Worm (Caenorhabditis elegans) whole organism, late embryonic: ENCODE measurements around the gene Y39F10C.3.

Experiments
- F13H6.1 ChIP-seq: sonication (generic microtip); optimal IDR thresholded peaks from 2 replicates; lab custom pipeline; 2016; ENCODE audit warnings: missing genetic modification characterization, missing compliant biosample characterization
- K02D7.2 ChIP-seq: sonication (generic microtip); optimal IDR thresholded peaks from 2 replicates; lab custom pipeline; 2017; ENCODE audit warnings: mild to moderate bottlenecking, missing genetic modification characterization, missing compliant biosample characterization
- K09A11.1 ChIP-seq: sonication (generic microtip); optimal IDR thresholded peaks from 2 replicates; lab custom pipeline; 2017; ENCODE audit warnings: antibody characterized with exemption, mild to moderate bottlenecking, missing genetic modification characterization, missing compliant biosample characterization; ENCODE audit not compliant: insufficient read depth
- T23F11.4 ChIP-seq: fragments of 200-800 bp; sonication (Bioruptor generic); optimal IDR thresholded peaks from 2 replicates; lab custom pipeline; 2018; ENCODE audit warnings: mild to moderate bottlenecking, missing genetic modification characterization, missing compliant biosample characterization
- Y22D7AL.16 ChIP-seq: sonication (generic microtip); optimal IDR thresholded peaks from 2 replicates; lab custom pipeline; 2016; ENCODE audit warnings: missing genetic modification characterization, missing compliant biosample characterization
- ahr-1 ChIP-seq: sonication (generic microtip); optimal IDR thresholded peaks from 2 replicates; lab custom pipeline; 2016; ENCODE audit warnings: missing genetic modification characterization, missing compliant biosample characterization
- ceh-18 ChIP-seq: sonication (generic microtip); optimal IDR thresholded peaks from 2 replicates; lab custom pipeline; 2016; ENCODE audit warnings: missing genetic modification characterization, missing compliant biosample characterization
- ceh-19 ChIP-seq: fragments of 200-800 bp; sonication (Bioruptor generic); optimal IDR thresholded peaks from 2 replicates; lab custom pipeline; 2018; ENCODE audit warnings: mild to moderate bottlenecking, missing genetic modification characterization, missing compliant biosample characterization
- ceh-2 ChIP-seq: sonication (generic microtip); optimal IDR thresholded peaks from 2 replicates; lab custom pipeline; 2016; ENCODE audit warnings: missing genotype, missing genetic modification characterization, missing compliant biosample characterization
- ceh-24 ChIP-seq: sonication (generic microtip); optimal IDR thresholded peaks from 2 replicates; lab custom pipeline; 2016; ENCODE audit warnings: mild to moderate bottlenecking, missing genetic modification characterization, missing compliant biosample characterization
- ceh-31 ChIP-seq: sonication (generic microtip); optimal IDR thresholded peaks from 2 replicates; lab custom pipeline; 2016; ENCODE audit warnings: missing genetic modification characterization, missing compliant biosample characterization
- ceh-34 ChIP-seq: sonication (generic microtip); optimal IDR thresholded peaks from 2 replicates; lab custom pipeline; 2016; ENCODE audit warnings: mild to moderate bottlenecking, missing genetic modification characterization, missing compliant biosample characterization
- ceh-45 ChIP-seq: fragments of 200-800 bp; sonication (Bioruptor generic); IDR thresholded peaks from 2 replicates; pipeline ENCODE4 v1.3.6; 2022; ENCODE audit warnings: missing genetic modification reagents, missing genetic modification characterization, missing compliant biosample characterization
- ceh-6 ChIP-seq: fragments of 200-800 bp; sonication (Bioruptor generic); optimal IDR thresholded peaks from 2 replicates; lab custom pipeline; 2018; ENCODE audit warnings: mild to moderate bottlenecking, missing genetic modification characterization, missing compliant biosample characterization
- che-1 ChIP-seq: sonication (generic microtip); optimal IDR thresholded peaks from 2 replicates; lab custom pipeline; 2016; ENCODE audit warnings: mild to moderate bottlenecking, missing genetic modification characterization, missing compliant biosample characterization
- dmd-4 ChIP-seq: sonication (generic microtip); optimal IDR thresholded peaks from 2 replicates; lab custom pipeline; 2016; ENCODE audit warnings: borderline replicate concordance, missing genetic modification characterization, missing compliant biosample characterization
- dve-1 ChIP-seq: sonication (generic microtip); optimal IDR thresholded peaks from 2 replicates; lab custom pipeline; 2017; ENCODE audit warnings: antibody characterized with exemption, mild to moderate bottlenecking, missing genetic modification characterization, missing compliant biosample characterization
- elt-2 ChIP-seq: sonication (generic microtip); optimal IDR thresholded peaks from 2 replicates; lab custom pipeline; 2016; ENCODE audit warnings: missing genetic modification reagents, missing genetic modification characterization, missing compliant biosample characterization
- eyg-1 ChIP-seq: sonication (generic microtip); optimal IDR thresholded peaks from 2 replicates; lab custom pipeline; 2016; ENCODE audit warnings: missing genotype, missing genetic modification characterization, missing compliant biosample characterization
- fkh-10 ChIP-seq: fragments of 150-350 bp; optimal IDR thresholded peaks from 2 replicates; lab custom pipeline; 2014; ENCODE audit warnings: missing biosample characterization, missing genetic modification reagents, missing genetic modification characterization
- fkh-6 ChIP-seq: sonication (generic microtip); optimal IDR thresholded peaks from 2 replicates; lab custom pipeline; 2016; ENCODE audit warnings: missing genetic modification characterization, missing compliant biosample characterization
- gmeb-2 ChIP-seq: sonication (generic microtip); optimal IDR thresholded peaks from 2 replicates; lab custom pipeline; 2016; ENCODE audit warnings: missing genetic modification characterization, inconsistent platforms, missing compliant biosample characterization
- hlh-30 ChIP-seq: sonication (generic microtip); optimal IDR thresholded peaks from 2 replicates; lab custom pipeline; 2017; ENCODE audit warnings: antibody characterized with exemption, missing genetic modification characterization, missing compliant biosample characterization; ENCODE audit not compliant: insufficient read depth
- hlh-8 ChIP-seq: sonication (generic microtip); optimal IDR thresholded peaks from 2 replicates; lab custom pipeline; 2016; ENCODE audit warnings: missing genotype, missing genetic modification characterization, missing compliant biosample characterization
- lim-6 ChIP-seq: sonication (generic microtip); optimal IDR thresholded peaks from 2 replicates; lab custom pipeline; 2016; ENCODE audit warnings: missing genetic modification characterization, missing compliant biosample characterization
- lin-11 ChIP-seq: fragments of 200-800 bp; sonication (Bioruptor generic); optimal IDR thresholded peaks from 2 replicates; lab custom pipeline; 2018; ENCODE audit warnings: mild to moderate bottlenecking, missing genetic modification characterization, missing compliant biosample characterization
- madf-2 ChIP-seq: sonication (generic microtip); optimal IDR thresholded peaks from 2 replicates; lab custom pipeline; 2017; ENCODE audit warnings: missing genetic modification characterization, missing compliant biosample characterization
- mec-3 ChIP-seq: sonication (generic microtip); optimal IDR thresholded peaks from 2 replicates; lab custom pipeline; 2016; ENCODE audit warnings: borderline replicate concordance, missing genetic modification characterization, missing compliant biosample characterization
- nfya-1 ChIP-seq: sonication (generic microtip); optimal IDR thresholded peaks from 2 replicates; lab custom pipeline; 2017; ENCODE audit warnings: missing genetic modification characterization, mild to moderate bottlenecking, missing compliant biosample characterization, antibody characterized with exemption, moderate library complexity
- nhr-11 ChIP-seq: fragments of 150-350 bp; optimal IDR thresholded peaks from 2 replicates; lab custom pipeline; 2014; ENCODE audit warnings: missing biosample characterization, missing genetic modification characterization
- nhr-232 ChIP-seq: sonication (generic microtip); optimal IDR thresholded peaks from 2 replicates; lab custom pipeline; 2016; ENCODE audit warnings: missing genetic modification characterization, missing compliant biosample characterization
- pag-3 ChIP-seq: sonication (generic microtip); optimal IDR thresholded peaks from 2 replicates; lab custom pipeline; 2016; ENCODE audit warnings: missing compliant biosample characterization, missing genetic modification characterization, borderline replicate concordance
- sdc-2 ChIP-seq: sonication (generic microtip); optimal IDR thresholded peaks from 2 replicates; lab custom pipeline; 2016; ENCODE audit warnings: missing genotype, missing genetic modification characterization, missing compliant biosample characterization
- syd-9 ChIP-seq: sonication (generic microtip); optimal IDR thresholded peaks from 2 replicates; lab custom pipeline; 2016; ENCODE audit warnings: mild to moderate bottlenecking, missing genetic modification characterization, moderate library complexity, missing compliant biosample characterization
- tbx-2 ChIP-seq: sonication (generic microtip); optimal IDR thresholded peaks from 2 replicates; lab custom pipeline; 2016; ENCODE audit warnings: missing genetic modification characterization, missing compliant biosample characterization
- ttx-3 ChIP-seq: sonication (generic microtip); optimal IDR thresholded peaks from 2 replicates; lab custom pipeline; 2016; ENCODE audit warnings: missing genetic modification reagents, missing genetic modification characterization, missing compliant biosample characterization
- unc-3 ChIP-seq, 2 experiments: fragments of 200-800 bp in 1 of 2; sonication (Bioruptor generic) in 1 of 2; sonication (generic microtip) in 1 of 2; conservative IDR thresholded peaks in 1 of 2; optimal IDR thresholded peaks in 1 of 2; 2 replicates each; pipeline versions ENCODE4 v1.3.6 to Lab custom; 2016 to 2022; ENCODE audit warnings: missing compliant biosample characterization in 2 of 2, missing genetic modification characterization in 2 of 2, missing genetic modification reagents in 1 of 2
- unc-42 ChIP-seq: sonication (generic microtip); optimal IDR thresholded peaks from 2 replicates; lab custom pipeline; 2016; ENCODE audit warnings: missing genotype, missing genetic modification characterization, missing compliant biosample characterization
- unc-55 ChIP-seq: sonication (generic microtip); optimal IDR thresholded peaks from 2 replicates; lab custom pipeline; 2017; ENCODE audit warnings: missing biosample characterization, missing genetic modification reagents, missing genetic modification characterization
- ztf-16 ChIP-seq: sonication (generic microtip); optimal IDR thresholded peaks from 2 replicates; lab custom pipeline; 2017; ENCODE audit warnings: missing genetic modification characterization, missing compliant biosample characterization

Gene Y39F10C.3

DNA sequence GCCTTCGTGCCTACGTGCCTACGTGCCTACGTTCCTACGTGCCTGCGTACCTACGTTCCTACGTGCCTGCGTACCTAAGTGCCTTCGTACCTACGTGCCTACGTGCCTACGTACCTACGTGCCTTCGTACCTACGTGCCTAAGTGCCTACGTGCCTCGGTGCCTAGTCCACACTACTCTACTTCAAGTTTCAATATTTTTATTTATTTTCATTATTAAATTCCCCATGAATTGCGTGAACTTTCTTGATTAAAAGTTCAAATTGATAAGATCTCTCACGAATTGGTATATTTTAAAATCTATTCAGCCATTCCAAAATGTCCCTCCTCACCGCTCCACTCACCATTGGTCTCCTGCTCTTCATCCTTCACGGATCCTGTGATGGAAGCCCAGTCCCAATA, at the start of gene Y39F10C.3:
Gene Y39F10C.3 (plus strand): TSS at position 301 of the 400 bp plus-strand sequence.
- no peak for TF ChIP-seq K09A11.1 (tag; lab: Kevin White, UChicago)
- TF ChIP-seq gmeb-2 (tag; lab: Kevin White, UChicago): no peak
- TF ChIP-seq nhr-11 (tag; lab: Kevin White, UChicago): no peak
- no peak for TF ChIP-seq ceh-2 (tag; lab: Kevin White, UChicago)
- TF ChIP-seq dve-1 (tag; lab: Kevin White, UChicago): no peak
- no peak for TF ChIP-seq che-1 (tag; lab: Kevin White, UChicago)
- TF ChIP-seq ceh-24 (tag; lab: Kevin White, UChicago): no peak
- no peak for TF ChIP-seq lin-11 (tag; lab: Kevin White, UChicago)
- TF ChIP-seq ceh-45 (GFP tag; lab: Robert Waterston, UW): no peak
- TF ChIP-seq ahr-1 (tag; lab: Kevin White, UChicago): no peak
- no peak for TF ChIP-seq elt-2 (tag; lab: Kevin White, UChicago)
- no peak for TF ChIP-seq ceh-18
- no peak for TF ChIP-seq unc-3 (GFP tag; conservative IDR thresholded peaks at IDR 0.05; lab: Robert Waterston, UW)
- TF ChIP-seq unc-3 (tag; optimal IDR thresholded peaks at IDR 0.05; lab: Kevin White, UChicago): no peak
- TF ChIP-seq T23F11.4: no peak
- no peak for TF ChIP-seq lim-6 (tag; lab: Kevin White, UChicago)
- TF ChIP-seq dmd-4 (tag; lab: Kevin White, UChicago): no peak

DNA sequence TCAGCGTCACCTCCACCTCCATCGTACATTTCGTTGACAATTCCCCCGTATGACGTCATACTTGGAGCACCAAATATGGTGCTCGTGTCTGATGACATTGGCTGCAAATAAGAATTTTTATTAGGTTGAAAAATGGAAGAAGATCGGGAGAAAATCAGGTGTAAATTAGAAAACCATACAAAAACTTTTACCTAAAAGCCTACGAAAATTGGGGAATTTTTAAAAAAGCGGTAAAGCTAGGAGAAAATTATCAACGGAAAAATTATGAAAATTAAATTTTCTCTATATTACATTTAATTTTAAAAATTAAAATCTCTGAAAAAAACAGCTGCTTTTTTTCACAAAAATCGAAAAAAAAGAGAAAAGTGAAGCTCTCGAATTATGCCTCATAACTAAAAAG, 49.8 kb upstream of the Y39F10C.3 start, which contains the start of gene T04B8.5:
Gene T04B8.5 (minus strand): TSS at position 101 of the 400 bp plus-strand sequence.
- TF ChIP-seq ceh-45 (GFP tag; lab: Robert Waterston, UW) (no peak), syd-9 (tag; lab: Kevin White, UChicago) (no peak), ceh-2 (tag; lab: Kevin White, UChicago) (no peak), fkh-6 (tag; lab: Kevin White, UChicago) (no peak), fkh-10 (GFP tag; lab: Kevin White, UChicago) (no peak), elt-2 (tag; lab: Kevin White, UChicago) (no peak), eyg-1 (no peak), K02D7.2 (tag; lab: Kevin White, UChicago) (no peak), mec-3 (tag; lab: Kevin White, UChicago) (no peak), sdc-2 (tag; lab: Kevin White, UChicago) (no peak), unc-42 (tag; lab: Kevin White, UChicago) (no peak), F13H6.1 (tag; lab: Kevin White, UChicago) (no peak)

DNA sequence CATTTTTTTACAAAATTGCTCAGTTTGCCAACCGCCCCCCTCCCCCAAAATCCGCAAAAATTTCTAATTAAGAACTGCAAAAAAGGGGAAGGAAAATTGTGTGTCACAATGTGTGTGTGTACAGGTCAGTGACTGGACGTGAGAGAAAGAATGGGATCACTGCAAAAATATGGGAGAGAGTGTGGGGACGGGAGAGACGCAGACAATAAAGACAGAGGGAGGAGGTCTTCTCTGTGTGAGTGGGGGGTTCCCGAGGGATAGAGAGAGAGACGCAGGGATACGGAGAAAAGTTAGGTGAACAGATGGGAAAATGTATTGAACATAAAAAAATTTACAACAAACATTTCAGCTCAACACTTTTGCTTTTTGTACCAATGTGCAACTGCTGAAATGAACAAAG, 48.3 kb upstream of the Y39F10C.3 start:
- TF ChIP-seq ttx-3 (tag; lab: Kevin White, UChicago) (no peak), unc-42 (tag; lab: Kevin White, UChicago) (peak; percentile 12), ceh-45 (GFP tag; lab: Robert Waterston, UW) (no peak), pag-3 (no peak), mec-3 (tag; lab: Kevin White, UChicago) (no peak), hlh-30 (peak; percentile 18), ceh-31 (tag; lab: Kevin White, UChicago) (peak; percentile 61), nhr-232 (tag; lab: Kevin White, UChicago) (no peak), ztf-16 (no peak), tbx-2 (peak; percentile 38), ceh-2 (tag; lab: Kevin White, UChicago) (peak; percentile 2), ceh-34 (peak; percentile 27), hlh-8 (tag; lab: Kevin White, UChicago) (no peak), madf-2 (no peak), ceh-19 (GFP tag; lab: Kevin White, UChicago) (no peak), ceh-6 (GFP tag; lab: Kevin White, UChicago) (no peak), fkh-6 (tag; lab: Kevin White, UChicago) (no peak), unc-55 (GFP tag; lab: Kevin White, UChicago) (peak; percentile 75), Y22D7AL.16 (tag; lab: Kevin White, UChicago) (no peak), F13H6.1 (tag; lab: Kevin White, UChicago) (peak; percentile 4), nfya-1 (tag; lab: Kevin White, UChicago) (peak; percentile 62)
